Worm (Caenorhabditis elegans) whole organism, young adult: Measurements from ENCODE around the gene gcy-13.

Experiments
- Y79H2A.3 ChIP-seq: fragments of 200-800 bp; sonication (Bioruptor generic); conservative IDR thresholded peaks from 2 replicates; pipeline ENCODE4 v1.3.6; 2022; ENCODE audit warnings: missing genetic modification reagents, missing genetic modification characterization, missing compliant biosample characterization
- athp-1 ChIP-seq: sonication (generic microtip); optimal IDR thresholded peaks from 2 replicates; lab custom pipeline; 2017; ENCODE audit warnings: mild to moderate bottlenecking, missing genetic modification characterization, missing compliant biosample characterization
- egrh-3 ChIP-seq: fragments of 200-800 bp; sonication (Bioruptor generic); IDR thresholded peaks from 2 replicates; pipeline ENCODE4 v1.3.6; 2022; ENCODE audit warnings: missing genetic modification reagents, missing genetic modification characterization, missing compliant biosample characterization
- madf-10 ChIP-seq: sonication (generic microtip); optimal IDR thresholded peaks from 2 replicates; lab custom pipeline; 2016; ENCODE audit warnings: mild to moderate bottlenecking, missing genetic modification characterization, missing compliant biosample characterization
- mxl-1 ChIP-seq: sonication (generic microtip); optimal IDR thresholded peaks from 2 replicates; lab custom pipeline; 2016; ENCODE audit warnings: missing genetic modification characterization, missing compliant biosample characterization
- nhr-120 ChIP-seq: fragments of 200-800 bp; sonication (Bioruptor generic); IDR thresholded peaks from 2 replicates; pipeline ENCODE4 v1.3.6; 2022; ENCODE audit warnings: missing genetic modification characterization, missing compliant biosample characterization
- pha-4 ChIP-seq: fragments of 150-350 bp; sonication (generic microtip); optimal IDR thresholded peaks from 2 replicates; lab custom pipeline; 2014; ENCODE audit warnings: missing biosample characterization, missing genetic modification reagents, missing genetic modification characterization
- repo-1 ChIP-seq: sonication (generic microtip); optimal IDR thresholded peaks from 2 replicates; lab custom pipeline; 2017; ENCODE audit warnings: mild to moderate bottlenecking, missing genetic modification characterization, missing compliant biosample characterization
- snpc-4 ChIP-seq, 5 experiments: fragments of 150-350 bp in 1 of 5; sonication (generic microtip) in 4 of 5; optimal IDR thresholded peaks; 2 replicates each; lab custom pipeline; 2014 to 2018; ENCODE audit warnings: missing genetic modification characterization in 5 of 5, missing biosample characterization in 3 of 5, antibody characterized with exemption in 2 of 5, mild to moderate bottlenecking in 2 of 5, missing compliant biosample characterization in 2 of 5, missing genotype in 2 of 5, moderate library complexity in 2 of 5, missing genetic modification reagents in 1 of 5
- tbp1 ChIP-seq: fragments of 200-800 bp; sonication (Bioruptor generic); optimal IDR thresholded peaks from 2 replicates; lab custom pipeline; 2018; ENCODE audit warnings: mild to moderate bottlenecking, missing genetic modification characterization, missing compliant biosample characterization
- unc-62 ChIP-seq: fragments of 150-350 bp; optimal IDR thresholded peaks from 2 replicates; lab custom pipeline; 2014; ENCODE audit warnings: missing biosample characterization, missing genetic modification reagents, missing genetic modification characterization

DNA sequence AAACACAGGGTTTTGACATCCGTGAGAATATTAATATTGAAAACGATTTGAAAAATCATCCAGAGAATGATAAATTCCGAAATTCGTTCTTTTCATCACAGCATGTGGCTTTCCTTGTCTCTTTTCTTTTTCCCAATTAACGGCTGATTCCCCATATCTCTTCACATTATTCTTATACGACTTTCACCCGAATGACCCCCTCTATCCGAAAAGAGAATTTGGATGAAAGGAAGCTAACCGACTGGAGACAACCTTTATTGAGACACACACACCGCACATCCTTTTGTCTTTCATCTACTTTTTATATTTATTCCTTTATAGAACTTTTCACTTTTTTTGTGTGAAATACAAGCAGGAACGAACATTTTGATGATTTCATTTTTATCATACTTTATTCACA, 11.7 kb downstream of the gcy-13 start:
- TF ChIP-seq repo-1 (tag; lab: Kevin White, UChicago), result no peak
- TF ChIP-seq mxl-1 (tag; lab: Kevin White, UChicago), result no peak
- TF ChIP-seq nhr-120, result no peak
- TF ChIP-seq Y79H2A.3 (GFP tag; lab: Robert Waterston, UW), result no peak
- TF ChIP-seq snpc-4 (GFP tag; optimal IDR thresholded peaks at IDR 0.05; lab: Kevin White, UChicago), result no peak
- TF ChIP-seq snpc-4 (tag; optimal IDR thresholded peaks at IDR 0.05; lab: Kevin White, UChicago), result no peak
- TF ChIP-seq unc-62, result no peak
- no peak for TF ChIP-seq madf-10 (tag; lab: Kevin White, UChicago)
- TF ChIP-seq pha-4, result no peak
- TF ChIP-seq egrh-3, result no peak
- no peak for TF ChIP-seq athp-1 (tag; lab: Kevin White, UChicago)
- no peak for TF ChIP-seq tbp1
